Worm (Caenorhabditis elegans) whole organism, midembryonic: ENCODE results near the gene try-11.

Experiments
- T22C8.4 ChIP-seq: fragments of 200-800 bp; sonication (Bioruptor generic); IDR thresholded peaks from 2 replicates; pipeline ENCODE4 v1.3.6; 2022; ENCODE audit warnings: missing genetic modification characterization, missing compliant biosample characterization
- cog-1 ChIP-seq: sonication (generic microtip); optimal IDR thresholded peaks from 2 replicates; lab custom pipeline; 2016; ENCODE audit warnings: missing genetic modification characterization, missing compliant biosample characterization
- flt-1 ChIP-seq: fragments of 200-800 bp; sonication (Bioruptor generic); IDR thresholded peaks from 2 replicates; pipeline ENCODE4 v1.3.6; 2022; ENCODE audit warnings: missing genetic modification characterization, missing compliant biosample characterization
- klf-2 ChIP-seq: fragments of 200-800 bp; sonication (Bioruptor generic); conservative IDR thresholded peaks from 2 replicates; pipeline ENCODE4 v1.3.6; 2022; ENCODE audit warnings: missing genetic modification reagents, missing genetic modification characterization, missing compliant biosample characterization
- med-1 ChIP-seq: sonication (generic microtip); optimal IDR thresholded peaks from 2 replicates; lab custom pipeline; 2017; ENCODE audit warnings: missing genetic modification characterization, mild to moderate bottlenecking, missing compliant biosample characterization, antibody characterized with exemption, missing genetic modification reagents; ENCODE audit not compliant: insufficient read depth
- ref-1 ChIP-seq: fragments of 200-800 bp; sonication (Bioruptor generic); conservative IDR thresholded peaks from 2 replicates; pipeline ENCODE4 v1.3.6; 2022; ENCODE audit warnings: missing genetic modification reagents, missing genetic modification characterization, missing compliant biosample characterization
- tab-1 ChIP-seq: fragments of 200-800 bp; sonication (Bioruptor generic); IDR thresholded peaks from 2 replicates; pipeline ENCODE4 v1.3.6; 2022; ENCODE audit warnings: missing genetic modification characterization, missing compliant biosample characterization
- ztf-23 ChIP-seq: fragments of 200-800 bp; sonication (Bioruptor generic); IDR thresholded peaks from 2 replicates; pipeline ENCODE4 v1.3.6; 2022; ENCODE audit warnings: missing genetic modification reagents, missing genetic modification characterization, missing compliant biosample characterization
- ztf-29 ChIP-seq: fragments of 200-800 bp; sonication (Bioruptor generic); IDR thresholded peaks from 2 replicates; pipeline ENCODE4 v1.3.6; 2022; ENCODE audit warnings: missing genetic modification reagents, missing genetic modification characterization, missing compliant biosample characterization

try-11 gene

ce11 chrV:7487518-7487917, 36.0 kb downstream of the try-11 start, which contains the start of gene srbc-7:
Gene srbc-7, minus strand, starts transcription at chrV:7487618.
- TF ChIP-seq tab-1 (GFP tag; lab: Robert Waterston, UW) (no peak), ref-1 (no peak)

- TF ChIP-seq tab-1 (GFP tag; lab: Robert Waterston, UW), result no peak
- TF ChIP-seq flt-1, result no peak
- no peak for TF ChIP-seq ztf-23 (GFP tag; lab: Robert Waterston, UW)
- TF ChIP-seq klf-2 (GFP tag; lab: Robert Waterston, UW), result no peak
- no peak for TF ChIP-seq ztf-29 (GFP tag; lab: Robert Waterston, UW)
- no peak for TF ChIP-seq ref-1
- TF ChIP-seq med-1 (GFP tag; lab: Kevin White, UChicago), result no peak
- TF ChIP-seq T22C8.4 (GFP tag; lab: Robert Waterston, UW), result no peak
- no peak for TF ChIP-seq cog-1 (tag; lab: Kevin White, UChicago)
Measured at ce11 chrV:7490340-7490739, 38.8 kb downstream of the try-11 start, which contains the start of gene srbc-9. Gene srbc-9, minus strand, starts transcription at chrV:7490440.

- TF ChIP-seq ztf-29 (GFP tag; lab: Robert Waterston, UW) (no peak), klf-2 (GFP tag; lab: Robert Waterston, UW) (no peak), cog-1 (tag; lab: Kevin White, UChicago) (no peak), med-1 (GFP tag; lab: Kevin White, UChicago) (no peak), T22C8.4 (GFP tag; lab: Robert Waterston, UW) (no peak), tab-1 (GFP tag; lab: Robert Waterston, UW) (no peak), ref-1 (no peak), ztf-23 (GFP tag; lab: Robert Waterston, UW) (no peak), flt-1 (no peak)
Measured at ce11 chrV:7492924-7493323, 41.4 kb downstream of the try-11 start, which contains the start of gene srbc-10. Gene srbc-10, minus strand, starts transcription at chrV:7493024.

ce11 chrV:7495189-7495588, 43.7 kb downstream of the try-11 start, which contains the start of gene srbc-11:
Gene srbc-11, minus strand, starts transcription at chrV:7495289.
- TF ChIP-seq flt-1 (no peak), T22C8.4 (GFP tag; lab: Robert Waterston, UW) (no peak), tab-1 (GFP tag; lab: Robert Waterston, UW) (no peak), ztf-23 (GFP tag; lab: Robert Waterston, UW) (no peak), ref-1 (no peak), med-1 (GFP tag; lab: Kevin White, UChicago) (no peak), klf-2 (GFP tag; lab: Robert Waterston, UW) (no peak), cog-1 (tag; lab: Kevin White, UChicago) (no peak), ztf-29 (GFP tag; lab: Robert Waterston, UW) (no peak)

- TF ChIP-seq ref-1, result no peak
- TF ChIP-seq T22C8.4 (GFP tag; lab: Robert Waterston, UW), result no peak
- TF ChIP-seq cog-1 (tag; lab: Kevin White, UChicago), result no peak
- TF ChIP-seq klf-2 (GFP tag; lab: Robert Waterston, UW), result no peak
- TF ChIP-seq med-1 (GFP tag; lab: Kevin White, UChicago), result no peak
- no peak for TF ChIP-seq tab-1 (GFP tag; lab: Robert Waterston, UW)
- TF ChIP-seq flt-1, result no peak
- TF ChIP-seq ztf-23 (GFP tag; lab: Robert Waterston, UW), result no peak
- no peak for TF ChIP-seq ztf-29 (GFP tag; lab: Robert Waterston, UW)
Measured at ce11 chrV:7497440-7497839, 45.9 kb downstream of the try-11 start, which contains the start of gene srh-79. Gene srh-79, plus strand, starts transcription at chrV:7497740.

ce11 chrV:7501194-7501593, 49.7 kb downstream of the try-11 start:
- no peak for TF ChIP-seq T22C8.4 (GFP tag; lab: Robert Waterston, UW)
- no peak for TF ChIP-seq cog-1 (tag; lab: Kevin White, UChicago)
- no peak for TF ChIP-seq flt-1
- no peak for TF ChIP-seq tab-1 (GFP tag; lab: Robert Waterston, UW)
- TF ChIP-seq ref-1, result no peak
- TF ChIP-seq klf-2 (GFP tag; lab: Robert Waterston, UW), result no peak
- no peak for TF ChIP-seq ztf-23 (GFP tag; lab: Robert Waterston, UW)
- no peak for TF ChIP-seq ztf-29 (GFP tag; lab: Robert Waterston, UW)
- TF ChIP-seq med-1 (GFP tag; lab: Kevin White, UChicago), result no peak
